Worm (Caenorhabditis elegans) whole organism, young adult: Measurements from ENCODE around the gene Y26G10.4.

Source experiments
- B0261.1 ChIP-seq: sonication (generic microtip); optimal IDR thresholded peaks from 2 replicates; lab custom pipeline; 2016; ENCODE audit warnings: mild to moderate bottlenecking, missing genetic modification characterization, moderate library complexity, missing compliant biosample characterization
- B0336.3 ChIP-seq: fragments of 200-800 bp; sonication (Bioruptor generic); IDR thresholded peaks from 2 replicates; pipeline ENCODE4 v1.3.6; 2022; ENCODE audit warnings: missing genetic modification characterization, missing compliant biosample characterization
- F10E7.11 ChIP-seq: sonication (generic microtip); optimal IDR thresholded peaks from 2 replicates; lab custom pipeline; 2017; ENCODE audit warnings: mild to moderate bottlenecking, missing genetic modification characterization, moderate library complexity, missing compliant biosample characterization
- F22D6.2 ChIP-seq: sonication (generic microtip); optimal IDR thresholded peaks from 2 replicates; lab custom pipeline; 2016; ENCODE audit warnings: mild to moderate bottlenecking, missing genetic modification characterization, missing compliant biosample characterization
- F33H1.4 ChIP-seq: fragments of 200-800 bp; sonication (Bioruptor generic); IDR thresholded peaks from 2 replicates; pipeline ENCODE4 v1.3.6; 2022; ENCODE audit warnings: missing genetic modification reagents, missing genetic modification characterization, missing compliant biosample characterization
- F52B5.7 ChIP-seq: sonication (generic microtip); optimal IDR thresholded peaks from 2 replicates; lab custom pipeline; 2016; ENCODE audit warnings: mild to moderate bottlenecking, missing genetic modification characterization, missing compliant biosample characterization
- T07F8.4 ChIP-seq: sonication (generic microtip); optimal IDR thresholded peaks from 2 replicates; lab custom pipeline; 2016; ENCODE audit warnings: mild to moderate bottlenecking, missing genetic modification characterization, moderate library complexity, missing compliant biosample characterization
- Y56A3A.18 ChIP-seq: fragments of 200-800 bp; sonication (Bioruptor generic); IDR thresholded peaks from 2 replicates; pipeline ENCODE4 v1.3.6; 2022; ENCODE audit warnings: missing genetic modification reagents, missing genetic modification characterization, missing compliant biosample characterization
- atf-7 ChIP-seq: sonication (generic microtip); optimal IDR thresholded peaks from 2 replicates; lab custom pipeline; 2017; ENCODE audit warnings: mild to moderate bottlenecking, missing genetic modification characterization, missing compliant biosample characterization
- attf-5 ChIP-seq: fragments of 200-800 bp; sonication (Bioruptor generic); optimal IDR thresholded peaks from 2 replicates; lab custom pipeline; 2018; ENCODE audit warnings: mild to moderate bottlenecking, missing genetic modification characterization, missing compliant biosample characterization
- cebp-2 ChIP-seq: fragments of 200-800 bp; sonication (Bioruptor generic); IDR thresholded peaks from 2 replicates; pipeline ENCODE4 v1.3.6; 2022; ENCODE audit warnings: missing genetic modification characterization, missing compliant biosample characterization
- ceh-40 ChIP-seq: fragments of 200-800 bp; sonication (Bioruptor generic); IDR thresholded peaks from 2 replicates; pipeline ENCODE4 v1.3.6; 2022; ENCODE audit warnings: missing genetic modification characterization, missing compliant biosample characterization
- ceh-58 ChIP-seq: fragments of 200-800 bp; sonication (Bioruptor generic); IDR thresholded peaks from 2 replicates; pipeline ENCODE4 v1.3.6; 2022; ENCODE audit warnings: missing genetic modification characterization, missing compliant biosample characterization
- chd-7 ChIP-seq: sonication (generic microtip); optimal IDR thresholded peaks from 2 replicates; lab custom pipeline; 2016; ENCODE audit warnings: mild to moderate bottlenecking, missing genetic modification characterization, moderate library complexity, missing compliant biosample characterization
- die-1 ChIP-seq: sonication (generic microtip); optimal IDR thresholded peaks from 2 replicates; lab custom pipeline; 2016; ENCODE audit warnings: missing genotype, mild to moderate bottlenecking, missing genetic modification characterization, missing compliant biosample characterization
- dpl-1 ChIP-seq: fragments of 150-350 bp; optimal IDR thresholded peaks from 2 replicates; lab custom pipeline; 2014; ENCODE audit warnings: missing biosample characterization, missing genetic modification reagents, missing genetic modification characterization
- efl-1 ChIP-seq: fragments of 150-350 bp; optimal IDR thresholded peaks from 2 replicates; lab custom pipeline; 2014; ENCODE audit warnings: missing biosample characterization, missing genetic modification reagents, missing genetic modification characterization
- lag-1 ChIP-seq: fragments of 200-800 bp; sonication (Bioruptor generic); IDR thresholded peaks from 2 replicates; pipeline ENCODE4 v1.3.6; 2022; ENCODE audit warnings: missing genetic modification reagents, missing genetic modification characterization, missing compliant biosample characterization
- lin-35 ChIP-seq, 3 experiments: fragments of 150-350 bp in 2 of 3; sonication (generic microtip) in 1 of 3; optimal IDR thresholded peaks; 2 replicates each; lab custom pipeline; 2014 to 2018; ENCODE audit warnings: missing biosample characterization in 3 of 3, missing genetic modification characterization in 3 of 3, missing genetic modification reagents in 3 of 3
- lin-40 ChIP-seq: sonication (generic microtip); optimal IDR thresholded peaks from 2 replicates; lab custom pipeline; 2016; ENCODE audit warnings: missing genetic modification characterization, mild to moderate bottlenecking, missing compliant biosample characterization, missing genotype, missing genetic modification reagents
- lsl-1 ChIP-seq: fragments of 200-800 bp; sonication (Bioruptor generic); optimal IDR thresholded peaks from 2 replicates; lab custom pipeline; 2018; ENCODE audit warnings: mild to moderate bottlenecking, missing genetic modification characterization, moderate library complexity, missing compliant biosample characterization
- nfya-1 ChIP-seq: sonication (generic microtip); optimal IDR thresholded peaks from 2 replicates; lab custom pipeline; 2017; ENCODE audit warnings: antibody characterized with exemption, missing compliant biosample characterization, missing genetic modification characterization, borderline replicate concordance; ENCODE audit not compliant: insufficient read depth
- nfya-2 ChIP-seq: fragments of 200-800 bp; sonication (Bioruptor generic); IDR thresholded peaks from 2 replicates; pipeline ENCODE4 v1.3.6; 2022; ENCODE audit warnings: missing genetic modification reagents, missing genetic modification characterization, missing compliant biosample characterization
- nhr-120 ChIP-seq: fragments of 200-800 bp; sonication (Bioruptor generic); IDR thresholded peaks from 2 replicates; pipeline ENCODE4 v1.3.6; 2022; ENCODE audit warnings: missing genetic modification characterization, missing compliant biosample characterization
- nhr-27 ChIP-seq: fragments of 200-800 bp; sonication (Bioruptor generic); optimal IDR thresholded peaks from 2 replicates; lab custom pipeline; 2018; ENCODE audit warnings: mild to moderate bottlenecking, missing genetic modification characterization, moderate library complexity, missing compliant biosample characterization
- nhr-80 ChIP-seq: sonication (generic microtip); optimal IDR thresholded peaks from 2 replicates; lab custom pipeline; 2016; ENCODE audit warnings: missing genetic modification characterization, missing compliant biosample characterization
- pha-4 ChIP-seq: fragments of 150-350 bp; sonication (generic microtip); optimal IDR thresholded peaks from 2 replicates; lab custom pipeline; 2014; ENCODE audit warnings: missing biosample characterization, missing genetic modification reagents, missing genetic modification characterization
- rec-8 ChIP-seq, 2 experiments: sonication (generic microtip); optimal IDR thresholded peaks; 2 replicates each; lab custom pipeline; 2016; ENCODE audit warnings: mild to moderate bottlenecking in 2 of 2, missing genetic modification characterization in 2 of 2, missing genetic modification reagents in 2 of 2, missing genotype in 2 of 2, missing biosample characterization in 1 of 2, missing compliant biosample characterization in 1 of 2, moderate library complexity in 1 of 2
- rpc-1 ChIP-seq, 2 experiments: fragments of 150-350 bp in 1 of 2; sonication (generic microtip) in 1 of 2; optimal IDR thresholded peaks; 2 replicates each; lab custom pipeline; 2014 to 2018; ENCODE audit warnings: missing biosample characterization in 1 of 2, missing genetic modification characterization in 1 of 2, missing genetic modification reagents in 1 of 2, missing genotype in 1 of 2
- sdz-38 ChIP-seq: sonication (generic microtip); optimal IDR thresholded peaks from 2 replicates; lab custom pipeline; 2016; ENCODE audit warnings: missing genotype, missing genetic modification characterization, missing compliant biosample characterization
- snpc-1.3 ChIP-seq: sonication (generic microtip); optimal IDR thresholded peaks from 2 replicates; lab custom pipeline; 2017; ENCODE audit warnings: missing genetic modification characterization, mild to moderate bottlenecking, missing compliant biosample characterization, antibody characterized with exemption, moderate library complexity, missing genotype, missing genetic modification reagents; ENCODE audit not compliant: insufficient read depth
- snpc-3.4 ChIP-seq: sonication (generic microtip); optimal IDR thresholded peaks from 2 replicates; lab custom pipeline; 2017; ENCODE audit warnings: missing genetic modification characterization, mild to moderate bottlenecking, missing compliant biosample characterization, antibody characterized with exemption, moderate library complexity, missing genotype, missing genetic modification reagents
- snpc-4 ChIP-seq, 5 experiments: fragments of 150-350 bp in 1 of 5; sonication (generic microtip) in 4 of 5; optimal IDR thresholded peaks; 2 replicates each; lab custom pipeline; 2014 to 2018; ENCODE audit warnings: missing genetic modification characterization in 5 of 5, missing biosample characterization in 3 of 5, antibody characterized with exemption in 2 of 5, mild to moderate bottlenecking in 2 of 5, missing compliant biosample characterization in 2 of 5, missing genotype in 2 of 5, moderate library complexity in 2 of 5, missing genetic modification reagents in 1 of 5
- tbp1 ChIP-seq: fragments of 200-800 bp; sonication (Bioruptor generic); optimal IDR thresholded peaks from 2 replicates; lab custom pipeline; 2018; ENCODE audit warnings: mild to moderate bottlenecking, missing genetic modification characterization, missing compliant biosample characterization
- unc-62 ChIP-seq: fragments of 150-350 bp; optimal IDR thresholded peaks from 2 replicates; lab custom pipeline; 2014; ENCODE audit warnings: missing biosample characterization, missing genetic modification reagents, missing genetic modification characterization
- xnd-1 ChIP-seq: sonication (generic microtip); optimal IDR thresholded peaks from 2 replicates; lab custom pipeline; 2016; ENCODE audit warnings: missing genotype, missing genetic modification reagents, missing genetic modification characterization, missing compliant biosample characterization
- zfh-2 ChIP-seq: fragments of 200-800 bp; sonication (Bioruptor generic); conservative IDR thresholded peaks from 2 replicates; pipeline ENCODE4 v1.3.6; 2022; ENCODE audit warnings: missing genetic modification reagents, missing genetic modification characterization, missing compliant biosample characterization
- ztf-25 ChIP-seq: fragments of 200-800 bp; sonication (Bioruptor generic); IDR thresholded peaks from 2 replicates; pipeline ENCODE4 v1.3.6; 2022; ENCODE audit warnings: missing genetic modification reagents, missing genetic modification characterization, missing compliant biosample characterization
- ztf-6 ChIP-seq: fragments of 200-800 bp; sonication (Bioruptor generic); IDR thresholded peaks from 2 replicates; pipeline ENCODE4 v1.3.6; 2022; ENCODE audit warnings: missing genetic modification reagents, missing genetic modification characterization, missing compliant biosample characterization

Y26G10.4 gene

ce11 chrV:17665906-17666305, 33.1 kb downstream of the Y26G10.4 start, which contains the start of gene F59A1.11:
F59A1.11 (minus strand) TSS chrV:17666006.
- TF ChIP-seq rec-8 (tag; optimal IDR thresholded peaks at IDR 0.05; lab: Kevin White, UChicago) (no peak), lin-40 (no peak), F22D6.2 (tag; lab: Kevin White, UChicago) (no peak), F33H1.4 (GFP tag; lab: Robert Waterston, UW) (no peak), T07F8.4 (no peak), pha-4 (tag; lab: Kevin White, UChicago) (no peak), snpc-4 (GFP tag; optimal IDR thresholded peaks at IDR 0.05; lab: Kevin White, UChicago) (no peak), snpc-4 (tag; optimal IDR thresholded peaks at IDR 0.05; lab: Kevin White, UChicago) (no peak), efl-1 (GFP tag; lab: Kevin White, UChicago) (no peak), B0336.3 (GFP tag; lab: Robert Waterston, UW) (no peak), nfya-2 (GFP tag; lab: Robert Waterston, UW) (no peak), chd-7 (tag; lab: Kevin White, UChicago) (no peak), zfh-2 (GFP tag; lab: Robert Waterston, UW) (no peak), rpc-1 (optimal IDR thresholded peaks at IDR 0.05; lab: Kevin White, UChicago) (no peak), rpc-1 (tag; optimal IDR thresholded peaks at IDR 0.05; lab: Kevin White, UChicago) (no peak), die-1 (tag; lab: Kevin White, UChicago) (no peak), lsl-1 (GFP tag; lab: Kevin White, UChicago) (no peak), nfya-1 (tag; lab: Kevin White, UChicago) (no peak), nhr-27 (tag; lab: Kevin White, UChicago) (no peak), cebp-2 (GFP tag; lab: Robert Waterston, UW) (no peak), ztf-25 (GFP tag; lab: Robert Waterston, UW) (no peak)
- TF ChIP-seq, all 124 proteins: peak for 0

- no peak for TF ChIP-seq xnd-1 (tag; lab: Kevin White, UChicago)
- TF ChIP-seq rpc-1 (optimal IDR thresholded peaks at IDR 0.05; lab: Kevin White, UChicago) = no peak
- peak; percentile 40 for TF ChIP-seq rpc-1 (tag; optimal IDR thresholded peaks at IDR 0.05; lab: Kevin White, UChicago)
- no peak for TF ChIP-seq unc-62 (GFP tag; lab: Kevin White, UChicago)
- no peak for TF ChIP-seq atf-7 (tag; lab: Kevin White, UChicago)
- TF ChIP-seq F52B5.7 (tag; lab: Kevin White, UChicago) = no peak
- no peak for TF ChIP-seq F33H1.4 (GFP tag; lab: Robert Waterston, UW)
- peak; percentile 56 for TF ChIP-seq tbp1
- no peak for TF ChIP-seq ztf-6 (GFP tag; lab: Robert Waterston, UW)
- no peak for TF ChIP-seq snpc-1.3 (tag; lab: Kevin White, UChicago)
- no peak for TF ChIP-seq lag-1 (GFP tag; lab: Robert Waterston, UW)
- no peak for TF ChIP-seq B0261.1
- no peak for TF ChIP-seq snpc-4 (GFP tag; optimal IDR thresholded peaks at IDR 0.05; lab: Kevin White, UChicago)
- TF ChIP-seq snpc-4 (tag; optimal IDR thresholded peaks at IDR 0.05; lab: Kevin White, UChicago) = no peak
- no peak for TF ChIP-seq lin-40
- TF ChIP-seq attf-5 = no peak
- no peak for TF ChIP-seq lin-35 (GFP tag; optimal IDR thresholded peaks at IDR 0.05; lab: Kevin White, UChicago)
- peak; percentile 77; the same call in 1 of the 2 replicates for TF ChIP-seq nhr-120 (GFP tag; lab: Robert Waterston, UW)
- peak; percentile 67 for TF ChIP-seq zfh-2 (GFP tag; lab: Robert Waterston, UW)
- TF ChIP-seq lsl-1 (GFP tag; lab: Kevin White, UChicago) = no peak
- TF ChIP-seq dpl-1 (GFP tag; lab: Kevin White, UChicago) = no peak
Observed at ce11 chrV:17664367-17664766, 34.6 kb downstream of the Y26G10.4 start.

ce11 chrV:17662260-17662659, 36.7 kb downstream of the Y26G10.4 start:
- TF ChIP-seq ceh-40 (no peak), atf-7 (tag; lab: Kevin White, UChicago) (peak; percentile 41), F10E7.11 (tag; lab: Kevin White, UChicago) (no peak), nhr-80 (peak; percentile 87), ceh-58 (GFP tag; lab: Robert Waterston, UW) (no peak), snpc-4 (GFP tag; optimal IDR thresholded peaks at IDR 0.05; lab: Kevin White, UChicago) (no peak), snpc-4 (tag; optimal IDR thresholded peaks at IDR 0.05; lab: Kevin White, UChicago) (peak in 1 of 4 experiments; percentile 0), sdz-38 (tag; lab: Kevin White, UChicago) (no peak), rpc-1 (optimal IDR thresholded peaks at IDR 0.05; lab: Kevin White, UChicago) (no peak), rpc-1 (tag; optimal IDR thresholded peaks at IDR 0.05; lab: Kevin White, UChicago) (no peak), B0261.1 (no peak), Y56A3A.18 (no peak), cebp-2 (GFP tag; lab: Robert Waterston, UW) (no peak), snpc-3.4 (tag; lab: Kevin White, UChicago) (no peak)
